Fruit fly (Drosophila melanogaster) whole organism, prepupa: ENCODE data around the gene Muc91C.

Source experiments
- CG10669 ChIP-seq: fragments of 200-800 bp; sonication (Bioruptor generic); optimal IDR thresholded peaks from 3 replicates; lab custom pipeline; 2018; ENCODE audit warnings: missing biosample characterization, mild to moderate bottlenecking, missing genetic modification characterization, moderate library complexity
- CG11294 ChIP-seq: fragments of 200-800 bp; sonication (Bioruptor generic); IDR thresholded peaks from 2 replicates; pipeline ENCODE4 v1.3.6; 2022; ENCODE audit warnings: missing biosample characterization, missing genetic modification characterization
- CG15336 ChIP-seq: fragments of 200-800 bp; sonication (Bioruptor generic); IDR thresholded peaks from 2 replicates; pipeline ENCODE4 v1.3.6; 2022; ENCODE audit warnings: missing biosample characterization, missing genetic modification characterization
- CG1621 ChIP-seq: fragments of 200-800 bp; sonication (Bioruptor generic); optimal IDR thresholded peaks from 3 replicates; lab custom pipeline; 2018; ENCODE audit warnings: missing biosample characterization, mild to moderate bottlenecking, missing genetic modification characterization
- CG3032 ChIP-seq: fragments of 200-800 bp; optimal IDR thresholded peaks from 2 replicates; lab custom pipeline; 2019; ENCODE audit warnings: missing biosample characterization, mild to moderate bottlenecking, missing genetic modification characterization, moderate library complexity
- CG34406 ChIP-seq: fragments of 200-800 bp; sonication (Bioruptor generic); optimal IDR thresholded peaks from 3 replicates; lab custom pipeline; 2016; ENCODE audit warnings: missing biosample characterization, missing genetic modification characterization
- CG3919 ChIP-seq: fragments of 200-800 bp; sonication (Bioruptor generic); optimal IDR thresholded peaks from 3 replicates; lab custom pipeline; 2016; ENCODE audit warnings: missing biosample characterization, missing genetic modification characterization
- CG6808 ChIP-seq: fragments of 200-800 bp; sonication (Bioruptor generic); optimal IDR thresholded peaks from 3 replicates; lab custom pipeline; 2017; ENCODE audit warnings: missing biosample characterization, missing genetic modification characterization, mild to moderate bottlenecking, moderate library complexity, missing genetic modification reagents
- CG7368 ChIP-seq: fragments of 200-800 bp; sonication (Bioruptor generic); optimal IDR thresholded peaks from 3 replicates; lab custom pipeline; 2016; ENCODE audit warnings: missing biosample characterization, missing genetic modification characterization
- CG8632 ChIP-seq: fragments of 200-800 bp; sonication (Bioruptor generic); optimal IDR thresholded peaks from 3 replicates; lab custom pipeline; 2016; ENCODE audit warnings: missing biosample characterization, missing genetic modification characterization
- Eip78C ChIP-seq: fragments of 200-800 bp; sonication (Bioruptor generic); peaks from one replicate; lab custom pipeline; 2016; ENCODE audit warnings: missing biosample characterization, missing genetic modification characterization
- Ets21C ChIP-seq: fragments of 200-800 bp; sonication (Bioruptor generic); optimal IDR thresholded peaks from 3 replicates; lab custom pipeline; 2016; ENCODE audit warnings: missing biosample characterization, missing genetic modification characterization
- OdsH ChIP-seq: fragments of 200-800 bp; sonication (Bioruptor generic); optimal IDR thresholded peaks from 3 replicates; lab custom pipeline; 2016; ENCODE audit warnings: missing biosample characterization, missing genetic modification characterization

DNA sequence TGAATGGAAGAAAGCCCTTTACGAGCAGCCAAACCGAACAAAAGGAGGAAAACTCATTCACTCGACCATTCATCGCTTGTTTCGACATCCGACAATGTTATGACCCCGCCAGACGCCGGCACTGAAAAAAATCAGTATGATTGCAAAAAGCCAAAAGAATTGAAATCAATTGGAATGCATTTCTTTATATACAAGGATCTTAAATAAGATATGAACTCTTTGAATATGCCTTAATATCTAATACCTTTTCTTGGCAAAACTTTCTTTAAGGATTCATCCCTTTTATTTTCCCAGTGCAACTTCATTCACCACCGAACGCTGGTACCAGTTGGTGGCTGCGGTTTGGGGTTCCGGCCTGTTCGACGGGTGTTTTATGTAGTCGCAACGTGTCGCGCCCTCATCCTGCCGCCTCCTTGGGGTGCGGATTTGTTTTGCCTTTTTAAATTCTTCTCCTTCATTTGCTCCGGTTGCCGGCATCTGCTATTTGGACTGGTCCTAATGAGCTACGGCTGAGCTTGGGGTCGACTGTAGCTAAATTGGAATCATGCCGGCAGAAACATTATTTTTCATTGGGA is 27.3 kb upstream of the Muc91C start:
- peak; percentile 52 for TF ChIP-seq CG34406 (GFP tag; lab: Kevin White, UChicago)
- TF ChIP-seq Eip78C (GFP tag; lab: Kevin White, UChicago) = peak; percentile 91
- peak; percentile 55 for TF ChIP-seq CG1621
- no peak; the same call in 1 of the 2 replicates for TF ChIP-seq CG11294 (GFP tag; lab: Robert Waterston, UW)
- TF ChIP-seq CG8632 = peak; percentile 52
- TF ChIP-seq CG3919 (GFP tag; lab: Kevin White, UChicago) = peak; percentile 71
- peak; percentile 74 for TF ChIP-seq CG3032 (tag; lab: Kevin White, UChicago)
- TF ChIP-seq CG10669 (GFP tag; lab: Kevin White, UChicago) = peak; percentile 69
- TF ChIP-seq CG15336 (GFP tag; lab: Robert Waterston, UW) = no peak
- peak; percentile 57 for TF ChIP-seq OdsH (GFP tag; lab: Kevin White, UChicago)
- peak; percentile 19 for TF ChIP-seq CG7368 (GFP tag; lab: Kevin White, UChicago)
- TF ChIP-seq Ets21C (GFP tag; lab: Kevin White, UChicago) = peak; percentile 52
- TF ChIP-seq CG6808 (GFP tag; lab: Kevin White, UChicago) = peak; percentile 55
